Worm (Caenorhabditis elegans): Measurements from ENCODE around the gene C29F9.5.

DNA sequence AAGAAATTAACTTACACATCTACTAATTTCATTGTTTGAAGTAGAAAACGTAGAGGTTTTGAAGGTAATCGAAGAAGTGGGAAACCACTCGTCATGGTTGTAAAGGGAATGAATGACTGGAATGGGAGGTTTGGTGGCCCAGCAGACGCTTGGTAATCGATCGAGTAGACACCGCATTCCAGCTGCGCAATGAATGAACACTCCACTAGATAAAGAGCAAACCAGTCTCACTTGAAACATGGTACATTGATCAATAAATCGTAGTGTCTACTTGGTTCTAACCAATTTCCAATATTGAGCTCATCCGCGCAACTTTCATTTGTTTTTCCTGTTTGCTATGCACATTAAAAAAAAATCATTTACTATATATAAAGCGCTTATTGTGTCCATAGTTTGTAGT lies 29.1 kb downstream of the C29F9.5 start, which contains the start of gene fbxb-84:
- no peak for TF ChIP-seq Y79H2A.3 (GFP tag; conservative IDR thresholded peaks at IDR 0.05)
- no peak for TF ChIP-seq pha-4 (tag; optimal IDR thresholded peaks at IDR 0.05)
- TF ChIP-seq Y67H2A.10 (GFP tag; conservative IDR thresholded peaks at IDR 0.05), result no peak
- no peak for TF ChIP-seq egrh-3 (GFP tag; IDR thresholded peaks at IDR 0.05)
- TF ChIP-seq ama-1 (optimal IDR thresholded peaks at IDR 0.05), result no peak
- TF ChIP-seq ama-1 (GFP tag; optimal IDR thresholded peaks at IDR 0.05), result no peak
- TF ChIP-seq nhr-90 (tag; optimal IDR thresholded peaks at IDR 0.05), result no peak
- TF ChIP-seq nfya-1 (tag; optimal IDR thresholded peaks at IDR 0.05; ENCODE audit: borderline replicate concordance, insufficient read depth), result no peak

All from whole organism, young adult.